Worm (Caenorhabditis elegans) whole organism, L1 larva: ENCODE results near the gene F17C8.3.

ENCODE experiments used
- C04F5.9 ChIP-seq: sonication (generic microtip); optimal IDR thresholded peaks from 2 replicates; lab custom pipeline; 2016; ENCODE audit warnings: missing genetic modification characterization, missing compliant biosample characterization
- C16A3.4 ChIP-seq: fragments of 150-350 bp; optimal IDR thresholded peaks from 2 replicates; lab custom pipeline; 2014; ENCODE audit warnings: missing biosample characterization, missing genetic modification characterization
- F16B12.6 ChIP-seq: fragments of 150-350 bp; optimal IDR thresholded peaks from 2 replicates; lab custom pipeline; 2014; ENCODE audit warnings: missing biosample characterization, missing genetic modification characterization
- Y116A8C.19 ChIP-seq: sonication (generic microtip); optimal IDR thresholded peaks from 2 replicates; lab custom pipeline; 2016; ENCODE audit warnings: missing compliant biosample characterization, missing genetic modification characterization, borderline replicate concordance
- alr-1 ChIP-seq: fragments of 200-800 bp; sonication (Bioruptor generic); optimal IDR thresholded peaks from 2 replicates; lab custom pipeline; 2018; ENCODE audit warnings: borderline replicate concordance, mild to moderate bottlenecking, missing genetic modification characterization, missing compliant biosample characterization
- ama-1 ChIP-seq: fragments of 150-350 bp; optimal IDR thresholded peaks from 2 replicates; lab custom pipeline; 2014
- blmp-1 ChIP-seq: fragments of 150-350 bp; optimal IDR thresholded peaks from 2 replicates; lab custom pipeline; 2014; ENCODE audit warnings: missing biosample characterization, missing genetic modification characterization
- ceh-8 ChIP-seq: fragments of 200-800 bp; sonication (Bioruptor generic); optimal IDR thresholded peaks from 2 replicates; lab custom pipeline; 2018; ENCODE audit warnings: mild to moderate bottlenecking, missing genetic modification characterization, moderate library complexity, missing compliant biosample characterization
- ceh-82 ChIP-seq, 3 experiments: fragments of 150-350 bp in 1 of 3; sonication (generic microtip) in 2 of 3; optimal IDR thresholded peaks; 2 replicates each; lab custom pipeline; 2014 to 2017; ENCODE audit warnings: missing biosample characterization in 3 of 3, missing genetic modification characterization in 3 of 3
- ceh-90 ChIP-seq: sonication (generic microtip); optimal IDR thresholded peaks from 2 replicates; lab custom pipeline; 2016; ENCODE audit warnings: missing genetic modification characterization, missing compliant biosample characterization
- dpl-1 ChIP-seq, 3 experiments: fragments of 150-350 bp in 2 of 3; sonication (generic microtip) in 1 of 3; optimal IDR thresholded peaks; 2 replicates each; lab custom pipeline; 2014 to 2017; ENCODE audit warnings: missing biosample characterization in 3 of 3, missing genetic modification characterization in 3 of 3, missing genetic modification reagents in 3 of 3
- dsc-1 ChIP-seq: sonication (generic microtip); optimal IDR thresholded peaks from 2 replicates; lab custom pipeline; 2016; ENCODE audit warnings: mild to moderate bottlenecking, missing genetic modification characterization, missing compliant biosample characterization
- egl-13 ChIP-seq: sonication (generic microtip); optimal IDR thresholded peaks from 2 replicates; lab custom pipeline; 2016; ENCODE audit warnings: missing genotype, missing genetic modification reagents, missing genetic modification characterization, missing compliant biosample characterization
- egl-27 ChIP-seq, 2 experiments: fragments of 150-350 bp in 1 of 2; sonication (generic microtip); optimal IDR thresholded peaks; 3 replicates each; lab custom pipeline; 2017 to 2018; ENCODE audit warnings: missing biosample characterization in 2 of 2, missing genetic modification characterization in 2 of 2, missing genetic modification reagents in 2 of 2
- elt-3 ChIP-seq, 6 experiments: fragments of 150-350 bp in 1 of 6; sonication (generic microtip); optimal IDR thresholded peaks; 2 replicates each; lab custom pipeline; 2017 to 2018; ENCODE audit warnings: missing biosample characterization in 6 of 6, missing genetic modification characterization in 6 of 6, inconsistent platforms in 1 of 6
- fkh-10 ChIP-seq: sonication (generic microtip); optimal IDR thresholded peaks from 2 replicates; lab custom pipeline; 2017; ENCODE audit warnings: missing biosample characterization, missing genetic modification reagents, missing genetic modification characterization
- grh-1 ChIP-seq: fragments of 200-800 bp; sonication (Bioruptor generic); IDR thresholded peaks from 2 replicates; pipeline ENCODE4 v1.3.6; 2022; ENCODE audit warnings: missing genetic modification reagents, missing genetic modification characterization, missing compliant biosample characterization
- hlh-17 ChIP-seq: fragments of 200-800 bp; sonication (Bioruptor generic); optimal IDR thresholded peaks from 2 replicates; lab custom pipeline; 2018; ENCODE audit warnings: missing genetic modification characterization, mild to moderate bottlenecking, missing compliant biosample characterization, moderate library complexity, borderline replicate concordance
- hpl-2 ChIP-seq: fragments of 150-350 bp; optimal IDR thresholded peaks from 2 replicates; lab custom pipeline; 2014; ENCODE audit warnings: missing biosample characterization, missing genetic modification reagents, missing genetic modification characterization
- lin-14 ChIP-seq: fragments of 200-800 bp; sonication (Bioruptor generic); optimal IDR thresholded peaks from 2 replicates; lab custom pipeline; 2018; ENCODE audit warnings: mild to moderate bottlenecking, missing genetic modification characterization, moderate library complexity, missing compliant biosample characterization
- lin-39 ChIP-seq: fragments of 150-350 bp; optimal IDR thresholded peaks from 2 replicates; lab custom pipeline; 2014; ENCODE audit warnings: missing biosample characterization, missing genetic modification reagents, missing genetic modification characterization
- lir-3 ChIP-seq: sonication (generic microtip); optimal IDR thresholded peaks from 2 replicates; lab custom pipeline; 2016; ENCODE audit warnings: mild to moderate bottlenecking, missing genetic modification characterization, moderate library complexity, missing compliant biosample characterization; ENCODE audit not compliant: poor library complexity
- lsy-2 ChIP-seq, 2 experiments: fragments of 150-350 bp; optimal IDR thresholded peaks; 2 replicates each; lab custom pipeline; 2014; ENCODE audit warnings: missing biosample characterization in 2 of 2, missing genetic modification characterization in 2 of 2
- mab-9 ChIP-seq: fragments of 200-800 bp; sonication (Bioruptor generic); IDR thresholded peaks from 2 replicates; pipeline ENCODE4 v1.3.6; 2022; ENCODE audit warnings: missing genetic modification reagents, missing genetic modification characterization, missing compliant biosample characterization
- mdl-1 ChIP-seq, 2 experiments: fragments of 150-350 bp; optimal IDR thresholded peaks; 2 replicates each; lab custom pipeline; 2014 to 2017; ENCODE audit warnings: missing biosample characterization in 2 of 2, missing genetic modification characterization in 2 of 2, inconsistent platforms in 1 of 2
- mef-2 ChIP-seq: fragments of 150-350 bp; optimal IDR thresholded peaks from 2 replicates; lab custom pipeline; 2014; ENCODE audit warnings: missing biosample characterization, missing genetic modification characterization
- mep-1 ChIP-seq: fragments of 150-350 bp; optimal IDR thresholded peaks from 2 replicates; lab custom pipeline; 2014; ENCODE audit warnings: missing biosample characterization, missing genetic modification characterization
- nhr-47 ChIP-seq: sonication (generic microtip); optimal IDR thresholded peaks from 2 replicates; lab custom pipeline; 2016; ENCODE audit warnings: mild to moderate bottlenecking, missing genetic modification characterization, moderate library complexity, missing compliant biosample characterization
- nhr-71 ChIP-seq: sonication (generic microtip); optimal IDR thresholded peaks from 2 replicates; lab custom pipeline; 2016; ENCODE audit warnings: mild to moderate bottlenecking, missing genetic modification characterization, moderate library complexity, missing compliant biosample characterization
- nhr-77 ChIP-seq: fragments of 150-350 bp; optimal IDR thresholded peaks from 2 replicates; lab custom pipeline; 2014; ENCODE audit warnings: missing biosample characterization, missing genetic modification characterization
- nhr-84 ChIP-seq: sonication (generic microtip); optimal IDR thresholded peaks from 2 replicates; lab custom pipeline; 2017; ENCODE audit warnings: missing biosample characterization, missing genetic modification characterization
- nhr-85 ChIP-seq: sonication (generic microtip); peaks from one replicate; lab custom pipeline; 2016; ENCODE audit warnings: missing genetic modification characterization, inconsistent platforms, missing compliant biosample characterization
- nhr-90 ChIP-seq: sonication (generic microtip); optimal IDR thresholded peaks from 2 replicates; lab custom pipeline; 2016; ENCODE audit warnings: mild to moderate bottlenecking, missing genetic modification characterization, missing compliant biosample characterization; ENCODE audit not compliant: poor library complexity
- pag-3 ChIP-seq: sonication (generic microtip); optimal IDR thresholded peaks from 2 replicates; lab custom pipeline; 2017; ENCODE audit warnings: missing genetic modification characterization, mild to moderate bottlenecking, missing compliant biosample characterization, antibody characterized with exemption, borderline replicate concordance; ENCODE audit not compliant: insufficient read depth
- pqm-1 ChIP-seq: sonication (generic microtip); optimal IDR thresholded peaks from 3 replicates; lab custom pipeline; 2017; ENCODE audit warnings: missing biosample characterization, missing genetic modification characterization
- rnt-1 ChIP-seq: sonication (generic microtip); optimal IDR thresholded peaks from 2 replicates; lab custom pipeline; 2016; ENCODE audit warnings: mild to moderate bottlenecking, missing genetic modification characterization, moderate library complexity, missing compliant biosample characterization
- skn-1 ChIP-seq: fragments of 150-350 bp; optimal IDR thresholded peaks from 2 replicates; lab custom pipeline; 2014; ENCODE audit warnings: missing biosample characterization, missing genetic modification characterization
- snpc-4 ChIP-seq: fragments of 150-350 bp; optimal IDR thresholded peaks from 2 replicates; lab custom pipeline; 2014; ENCODE audit warnings: missing biosample characterization, missing genetic modification characterization
- snu-23 ChIP-seq: sonication (generic microtip); optimal IDR thresholded peaks from 2 replicates; lab custom pipeline; 2016; ENCODE audit warnings: missing genetic modification characterization, missing compliant biosample characterization
- sox-4 ChIP-seq: sonication (generic microtip); optimal IDR thresholded peaks from 2 replicates; lab custom pipeline; 2016; ENCODE audit warnings: missing genetic modification characterization, missing compliant biosample characterization
- sup-37 ChIP-seq: fragments of 200-800 bp; sonication (Bioruptor generic); optimal IDR thresholded peaks from 2 replicates; lab custom pipeline; 2018; ENCODE audit warnings: mild to moderate bottlenecking, missing genetic modification characterization, missing compliant biosample characterization
- swsn-7 ChIP-seq: sonication (generic microtip); optimal IDR thresholded peaks from 2 replicates; lab custom pipeline; 2016; ENCODE audit warnings: missing genetic modification characterization, missing compliant biosample characterization
- tbx-2 ChIP-seq: sonication (generic microtip); optimal IDR thresholded peaks from 2 replicates; lab custom pipeline; 2016; ENCODE audit warnings: missing genetic modification characterization, missing compliant biosample characterization
- tlp-1 ChIP-seq: fragments of 150-350 bp; optimal IDR thresholded peaks from 2 replicates; lab custom pipeline; 2014; ENCODE audit warnings: missing biosample characterization, missing genetic modification characterization
- unc-130 ChIP-seq: fragments of 150-350 bp; optimal IDR thresholded peaks from 2 replicates; lab custom pipeline; 2017; ENCODE audit warnings: missing biosample characterization, missing genetic modification characterization, inconsistent platforms
- unc-86 ChIP-seq: sonication (generic microtip); optimal IDR thresholded peaks from 2 replicates; lab custom pipeline; 2016; ENCODE audit warnings: missing genetic modification characterization, missing compliant biosample characterization
- unc-98 ChIP-seq: fragments of 200-800 bp; sonication (Bioruptor generic); IDR thresholded peaks from 2 replicates; pipeline ENCODE4 v1.3.6; 2022; ENCODE audit warnings: missing genetic modification characterization, missing compliant biosample characterization
- xbp-1 ChIP-seq: sonication (generic microtip); optimal IDR thresholded peaks from 2 replicates; lab custom pipeline; 2016; ENCODE audit warnings: missing genetic modification characterization, missing compliant biosample characterization
- zag-1 ChIP-seq: fragments of 150-350 bp; optimal IDR thresholded peaks from 2 replicates; lab custom pipeline; 2014; ENCODE audit warnings: missing biosample characterization, missing genetic modification characterization
- zip-4 ChIP-seq: fragments of 200-800 bp; sonication (Bioruptor generic); optimal IDR thresholded peaks from 2 replicates; lab custom pipeline; 2018; ENCODE audit warnings: mild to moderate bottlenecking, missing genetic modification characterization, moderate library complexity, missing compliant biosample characterization

Gene F17C8.3

DNA sequence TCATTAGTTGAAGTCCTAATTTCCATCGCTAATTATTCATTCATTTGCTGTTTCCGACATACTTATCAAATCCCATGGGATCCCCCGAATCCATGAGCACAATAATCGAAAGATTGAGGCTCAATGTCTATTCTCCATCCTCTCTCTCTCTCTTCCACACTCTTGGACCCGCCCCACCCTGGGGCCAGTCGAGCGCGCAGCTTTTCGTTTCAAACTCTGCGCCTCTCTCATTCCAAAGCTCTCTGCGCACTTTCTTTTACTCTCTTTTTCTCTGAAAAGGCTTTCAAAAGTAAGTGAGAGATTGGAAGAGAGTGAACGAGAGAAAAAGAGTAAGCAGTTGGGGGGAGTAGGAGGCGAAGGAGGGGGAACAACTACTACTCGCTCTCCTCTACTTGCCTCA, 10.0 kb upstream of the F17C8.3 start, which contains the start of gene acy-1 (continued):
- TF ChIP-seq elt-3 (tag; optimal IDR thresholded peaks at IDR 0.05; lab: Kevin White, UChicago) (no peak), grh-1 (GFP tag; lab: Robert Waterston, UW) (no peak), skn-1 (tag; lab: Kevin White, UChicago) (peak; percentile 75), lsy-2 (tag; optimal IDR thresholded peaks at IDR 0.05; lab: Kevin White, UChicago) (peak; percentile 82 to 88), rnt-1 (tag; lab: Kevin White, UChicago) (peak; percentile 87), lin-39 (tag; lab: Kevin White, UChicago) (peak; percentile 46), pqm-1 (no peak), egl-27 (tag; optimal IDR thresholded peaks at IDR 0.05; lab: Kevin White, UChicago) (peak in 1 of 2 experiments; percentile 40), mep-1 (peak; percentile 79), pag-3 (tag; lab: Kevin White, UChicago) (no peak), hpl-2 (no peak), nhr-84 (tag; lab: Kevin White, UChicago) (no peak), unc-130 (tag; lab: Kevin White, UChicago) (peak; percentile 34), ama-1 (no peak), nhr-90 (tag; lab: Kevin White, UChicago) (no peak), lir-3 (peak; percentile 51), fkh-10 (peak; percentile 81), nhr-85 (tag; lab: Kevin White, UChicago) (peak; percentile 62), swsn-7 (peak; percentile 84), dpl-1 (GFP tag; optimal IDR thresholded peaks at IDR 0.05; lab: Kevin White, UChicago) (peak; percentile 58 to 75 (median 67)), dsc-1 (tag; lab: Kevin White, UChicago) (peak; percentile 71), xbp-1 (tag; lab: Kevin White, UChicago) (peak; percentile 67), unc-98 (GFP tag; lab: Robert Waterston, UW) (peak; percentile 46; the same call in 1 of the 2 replicates), zip-4 (GFP tag; lab: Kevin White, UChicago) (no peak), alr-1 (no peak), zag-1 (peak; percentile 68), sup-37 (no peak), snpc-4 (tag; lab: Kevin White, UChicago) (peak; percentile 43), mdl-1 (tag; optimal IDR thresholded peaks at IDR 0.05; lab: Kevin White, UChicago) (peak in 1 of 2 experiments; percentile 2), ceh-8 (GFP tag; lab: Kevin White, UChicago) (peak; percentile 62), egl-13 (tag; lab: Kevin White, UChicago) (peak; percentile 47), nhr-77 (tag; lab: Kevin White, UChicago) (peak; percentile 69), nhr-71 (peak; percentile 91), C16A3.4 (tag; lab: Kevin White, UChicago) (peak; percentile 35), lin-14 (GFP tag; lab: Kevin White, UChicago) (peak; percentile 97), Y116A8C.19 (tag; lab: Kevin White, UChicago) (no peak), F16B12.6 (tag; lab: Kevin White, UChicago) (peak; percentile 25), sox-4 (tag; lab: Kevin White, UChicago) (peak; percentile 20), C04F5.9 (tag; lab: Kevin White, UChicago) (peak; percentile 31), unc-86 (tag; lab: Kevin White, UChicago) (peak; percentile 80), tbx-2 (tag; lab: Kevin White, UChicago) (peak; percentile 73), tlp-1 (tag; lab: Kevin White, UChicago) (no peak), nhr-47 (tag; lab: Kevin White, UChicago) (peak; percentile 79), hlh-17 (GFP tag; lab: Kevin White, UChicago) (no peak), blmp-1 (peak; percentile 38), snu-23 (GFP tag; lab: Kevin White, UChicago) (peak; percentile 79), mab-9 (peak; percentile 27; the same call in 1 of the 2 replicates), ceh-82 (tag; optimal IDR thresholded peaks at IDR 0.05; lab: Kevin White, UChicago) (peak; percentile 60 to 86 (median 68)), mef-2 (tag; lab: Kevin White, UChicago) (no peak), ceh-90 (no peak)
